Fruit fly (Drosophila melanogaster) Kc167 (cell line): Measurements from ENCODE around the gene CG43391.

Source experiments
- Myc ChIP-seq: fragments of >200 bp; optimal IDR thresholded peaks from 2 replicates; lab custom pipeline; 2017; ENCODE audit warnings: missing external identifiers
- Sin3A ChIP-seq: fragments of >200 bp; optimal IDR thresholded peaks from 2 replicates; lab custom pipeline; 2018; ENCODE audit warnings: missing external identifiers
- h ChIP-seq: fragments of >200 bp; optimal IDR thresholded peaks from 3 replicates; lab custom pipeline; 2018; ENCODE audit warnings: missing external identifiers
- psq ChIP-seq: fragments of >200 bp; optimal IDR thresholded peaks from 2 replicates; lab custom pipeline; 2017; ENCODE audit warnings: missing external identifiers

dm6 chr3L:11577395-11577794 is 3.4 kb downstream of the CG43391 start, which contains the start of gene CG33271:
- TF ChIP-seq Myc (no peak), h (no peak), Sin3A (lab: Kevin White, UChicago) (no peak), psq (lab: Kevin White, UChicago) (no peak)
